ENCODE assay signal across 3 fruit fly cellular contexts in the genomic region with DNA sequence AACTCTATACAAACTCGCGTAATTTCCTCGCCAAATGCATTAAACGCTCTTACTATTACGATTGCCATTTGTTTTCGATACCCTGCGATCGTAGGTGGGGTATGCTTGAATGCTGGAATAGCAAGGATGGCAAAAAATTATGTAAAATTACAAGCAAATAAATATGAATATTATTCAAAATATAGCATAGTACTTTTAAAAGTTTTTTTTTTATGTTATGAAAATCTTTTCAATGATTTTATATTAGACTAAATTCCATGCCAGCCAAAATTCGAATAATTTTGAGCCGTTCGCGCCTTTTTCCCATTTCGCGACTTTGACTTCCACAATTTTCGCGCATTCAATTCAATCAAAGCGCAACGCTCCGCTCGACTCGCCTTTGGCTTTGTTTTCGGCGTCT.
TF ChIP-seq lines count a peak whose summit lies in the region.

No protein-coding gene starts in this region.

- TF ChIP-seq CTCF in whole organism, embryonic (GFP tag; optimal IDR thresholded peaks at IDR 0.05; lab: Kevin White, UChicago): no peak

TF ChIP-seq in whole organism, adult, 20 proteins besides CTCF, POLR2A, EP300 and RAD21:
- TF ChIP-seq CG14711 (tag; optimal IDR thresholded peaks at IDR 0.05; lab: Kevin White, UChicago): no peak
- TF ChIP-seq CG7045 (GFP tag; optimal IDR thresholded peaks at IDR 0.05; lab: Kevin White, UChicago): no peak
- TF ChIP-seq Crg-1 (GFP tag; optimal IDR thresholded peaks at IDR 0.05; lab: Kevin White, UChicago): no peak
- TF ChIP-seq CG7101 (tag; optimal IDR thresholded peaks at IDR 0.05; lab: Kevin White, UChicago): peak; percentile 6
- TF ChIP-seq CG11617 (GFP tag; optimal IDR thresholded peaks at IDR 0.05; lab: Kevin White, UChicago): peak; percentile 44
- no peak for TF ChIP-seq toe (GFP tag; optimal IDR thresholded peaks at IDR 0.05; lab: Kevin White, UChicago)
- TF ChIP-seq cnc (optimal IDR thresholded peaks at IDR 0.05; lab: Kevin White, UChicago): no peak
- TF ChIP-seq Hr96 (GFP tag; optimal IDR thresholded peaks at IDR 0.05; lab: Kevin White, UChicago): no peak
- TF ChIP-seq CG33017 (tag; optimal IDR thresholded peaks at IDR 0.05; lab: Kevin White, UChicago): peak; percentile 73
- TF ChIP-seq ovo (GFP tag; optimal IDR thresholded peaks at IDR 0.05; lab: Kevin White, UChicago): no peak
- TF ChIP-seq CG12768 (GFP tag; optimal IDR thresholded peaks at IDR 0.05; lab: Kevin White, UChicago): peak; percentile 73
- no peak for TF ChIP-seq tj (GFP tag; optimal IDR thresholded peaks at IDR 0.05; lab: Kevin White, UChicago)
- TF ChIP-seq cic (GFP tag; optimal IDR thresholded peaks at IDR 0.05; lab: Kevin White, UChicago): no peak
- TF ChIP-seq CG1620 (GFP tag; optimal IDR thresholded peaks at IDR 0.05; lab: Kevin White, UChicago): no peak
- TF ChIP-seq bab1 (GFP tag; optimal IDR thresholded peaks at IDR 0.05; lab: Kevin White, UChicago): no peak
- no peak for TF ChIP-seq CG5204 (GFP tag; optimal IDR thresholded peaks at IDR 0.05; lab: Kevin White, UChicago)
- TF ChIP-seq kay (GFP tag; lab: Kevin White, UChicago; ENCODE audit: borderline replicate concordance): no peak
- no peak for TF ChIP-seq pad (GFP tag; optimal IDR thresholded peaks at IDR 0.05; lab: Kevin White, UChicago)
- TF ChIP-seq Clk (GFP tag; optimal IDR thresholded peaks at IDR 0.05; lab: Kevin White, UChicago): peak; percentile 9
- TF ChIP-seq Mnt (GFP tag; optimal IDR thresholded peaks at IDR 0.05; lab: Kevin White, UChicago): no peak

TF ChIP-seq in whole organism, embryonic, 481 proteins besides CTCF, POLR2A, EP300 and RAD21:
- TF ChIP-seq Drgx (GFP tag; IDR thresholded peaks at IDR 0.05; lab: Robert Waterston, UW): peak; percentile 13; the same call in 1 of the 2 replicates
- no peak for TF ChIP-seq pros (GFP tag; optimal IDR thresholded peaks at IDR 0.05; lab: Kevin White, UChicago)

TF ChIP-seq in whole organism, prepupa, 60 proteins besides CTCF, POLR2A, EP300 and RAD21:
- TF ChIP-seq Eip78C (GFP tag; lab: Kevin White, UChicago): peak; percentile 24
- TF ChIP-seq Hr4 (GFP tag; optimal IDR thresholded peaks at IDR 0.05; lab: Kevin White, UChicago): peak; percentile 12
- TF ChIP-seq CG8119 (GFP tag; IDR thresholded peaks at IDR 0.05; lab: Robert Waterston, UW): peak; percentile 58
- no peak for TF ChIP-seq OdsH (GFP tag; optimal IDR thresholded peaks at IDR 0.05; lab: Kevin White, UChicago)
- TF ChIP-seq eg (GFP tag; IDR thresholded peaks at IDR 0.05; lab: Robert Waterston, UW): peak; percentile 41; the same call in 1 of the 3 replicates
- TF ChIP-seq CG32006 (GFP tag; optimal IDR thresholded peaks at IDR 0.05; lab: Kevin White, UChicago): peak; percentile 61
- peak; percentile 12 for TF ChIP-seq Lpt (GFP tag; optimal IDR thresholded peaks at IDR 0.05; lab: Kevin White, UChicago)
- no peak; the same call in 1 of the 2 replicates for TF ChIP-seq CG15336 (GFP tag; IDR thresholded peaks at IDR 0.05; lab: Robert Waterston, UW)
- peak; percentile 4 for TF ChIP-seq pdm3 (GFP tag; optimal IDR thresholded peaks at IDR 0.05; lab: Kevin White, UChicago)
